Fruit fly (Drosophila melanogaster) whole organism, embryonic: ENCODE data around the gene CG10959.

Source experiments
- Atf-2 ChIP-seq: fragments of 200-800 bp; sonication (Bioruptor generic); optimal IDR thresholded peaks from 2 replicates; lab custom pipeline; 2016; ENCODE audit warnings: missing biosample characterization, missing genetic modification characterization
- Atf6 ChIP-seq: fragments of 200-800 bp; sonication (Bioruptor generic); IDR thresholded peaks from 2 replicates; pipeline ENCODE4 v1.3.6; 2022; ENCODE audit warnings: missing biosample characterization, missing genetic modification characterization
- B-H2 ChIP-seq: fragments of 200-800 bp; sonication (Bioruptor generic); optimal IDR thresholded peaks from 2 replicates; lab custom pipeline; 2018; ENCODE audit warnings: missing biosample characterization, mild to moderate bottlenecking, missing genetic modification characterization
- Bteb2 ChIP-seq: fragments of 200-800 bp; sonication (Bioruptor generic); optimal IDR thresholded peaks from 2 replicates; lab custom pipeline; 2016; ENCODE audit warnings: missing biosample characterization, missing genetic modification characterization
- CG10321 ChIP-seq: fragments of 200-800 bp; sonication (Bioruptor generic); IDR thresholded peaks from 2 replicates; pipeline ENCODE4 v1.3.6; 2022; ENCODE audit warnings: missing biosample characterization, missing genetic modification characterization
- CG11695 ChIP-seq: fragments of 200-800 bp; sonication (Bioruptor generic); IDR thresholded peaks from 3 replicates; pipeline ENCODE4 v1.3.6; 2022; ENCODE audit warnings: missing biosample characterization, missing genetic modification characterization
- CG11723 ChIP-seq: fragments of 200-800 bp; sonication (Bioruptor generic); optimal IDR thresholded peaks from 2 replicates; lab custom pipeline; 2017; ENCODE audit warnings: missing biosample characterization, mild to moderate bottlenecking, missing genetic modification characterization
- CG12104 ChIP-seq: fragments of 200-800 bp; sonication (Bioruptor generic); optimal IDR thresholded peaks from 3 replicates; lab custom pipeline; 2016; ENCODE audit warnings: missing biosample characterization, missing genetic modification characterization
- CG12942 ChIP-seq: fragments of 200-800 bp; sonication (Bioruptor generic); optimal IDR thresholded peaks from 3 replicates; lab custom pipeline; 2016; ENCODE audit warnings: missing biosample characterization, missing genetic modification characterization
- CG13287 ChIP-seq: fragments of 200-800 bp; sonication (Bioruptor generic); IDR thresholded peaks from 2 replicates; pipeline ENCODE4 v1.3.6; 2022; ENCODE audit warnings: missing biosample characterization, missing genetic modification characterization; ENCODE audit not compliant: partially characterized antibody
- CG15514 ChIP-seq: fragments of 200-800 bp; sonication (Bioruptor generic); optimal IDR thresholded peaks from 3 replicates; lab custom pipeline; 2017; ENCODE audit warnings: missing biosample characterization, missing genetic modification characterization, mild to moderate bottlenecking, moderate library complexity, missing genetic modification reagents
- CG16779 ChIP-seq: fragments of 200-800 bp; sonication (Bioruptor generic); IDR thresholded peaks from 2 replicates; pipeline ENCODE4 v1.3.6; 2022; ENCODE audit warnings: missing biosample characterization, missing genetic modification characterization
- CG17385 ChIP-seq: fragments of 200-800 bp; sonication (Bioruptor generic); optimal IDR thresholded peaks from 3 replicates; lab custom pipeline; 2018; ENCODE audit warnings: missing biosample characterization, mild to moderate bottlenecking, missing genetic modification characterization
- CG17612 ChIP-seq: fragments of 200-800 bp; sonication (Bioruptor generic); IDR thresholded peaks from 2 replicates; pipeline ENCODE4 v1.3.6; 2022; ENCODE audit warnings: missing biosample characterization, missing genetic modification characterization
- CG2202 ChIP-seq: fragments of 200-800 bp; sonication (Bioruptor generic); optimal IDR thresholded peaks from 2 replicates; lab custom pipeline; 2018; ENCODE audit warnings: missing biosample characterization, mild to moderate bottlenecking, missing genetic modification characterization
- CG2712 ChIP-seq: fragments of 200-800 bp; optimal IDR thresholded peaks from 3 replicates; lab custom pipeline; 2019; ENCODE audit warnings: missing biosample characterization, mild to moderate bottlenecking, missing genetic modification characterization, moderate library complexity
- CG31224 ChIP-seq: fragments of 200-800 bp; sonication (Bioruptor generic); IDR thresholded peaks from 2 replicates; pipeline ENCODE4 v1.3.6; 2022; ENCODE audit warnings: missing biosample characterization, missing genetic modification characterization
- CG3838 ChIP-seq: fragments of 200-800 bp; sonication (Bioruptor generic); optimal IDR thresholded peaks from 3 replicates; lab custom pipeline; 2016; ENCODE audit warnings: missing biosample characterization, missing genetic modification characterization
- CG4424 ChIP-seq: fragments of 200-800 bp; sonication (Bioruptor generic); optimal IDR thresholded peaks from 3 replicates; lab custom pipeline; 2016; ENCODE audit warnings: missing biosample characterization, missing genetic modification characterization
- CG4854 ChIP-seq: fragments of 200-800 bp; sonication (Bioruptor generic); optimal IDR thresholded peaks from 2 replicates; lab custom pipeline; 2016; ENCODE audit warnings: missing biosample characterization, missing genetic modification characterization, inconsistent platforms
- CG5180 ChIP-seq: fragments of 200-800 bp; sonication (Bioruptor generic); optimal IDR thresholded peaks from 3 replicates; lab custom pipeline; 2017; ENCODE audit warnings: missing biosample characterization, missing genetic modification characterization, mild to moderate bottlenecking, moderate library complexity, missing genetic modification reagents
- CG7271 ChIP-seq: fragments of 200-800 bp; sonication (Bioruptor generic); optimal IDR thresholded peaks from 2 replicates; lab custom pipeline; 2018; ENCODE audit warnings: missing biosample characterization, mild to moderate bottlenecking, missing genetic modification characterization, moderate library complexity
- CG9609 ChIP-seq: fragments of 200-800 bp; sonication (Bioruptor generic); optimal IDR thresholded peaks from 3 replicates; lab custom pipeline; 2016; ENCODE audit warnings: missing biosample characterization, missing genetic modification characterization
- CTCF ChIP-seq: fragments of 200-800 bp; sonication (Bioruptor generic); optimal IDR thresholded peaks from 2 replicates; lab custom pipeline; 2017; ENCODE audit warnings: missing biosample characterization, mild to moderate bottlenecking, missing genetic modification characterization, moderate library complexity
- Camta ChIP-seq: fragments of 200-800 bp; sonication (Bioruptor generic); optimal IDR thresholded peaks from 2 replicates; lab custom pipeline; 2016; ENCODE audit warnings: missing biosample characterization, missing genetic modification characterization
- Dll ChIP-seq: fragments of 200-800 bp; sonication (Bioruptor generic); IDR thresholded peaks from 4 replicates; pipeline ENCODE4 v1.3.6; 2022; ENCODE audit warnings: missing biosample characterization, missing genetic modification characterization; ENCODE audit not compliant: partially characterized antibody
- Drgx ChIP-seq: fragments of 200-800 bp; sonication (Bioruptor generic); IDR thresholded peaks from 2 replicates; pipeline ENCODE4 v1.3.6; 2022; ENCODE audit warnings: missing biosample characterization, missing genetic modification characterization
- Hr78 ChIP-seq, 2 experiments: fragments of 200-800 bp in 1 of 2; fragments of >200 bp in 1 of 2; sonication (Bioruptor generic) in 1 of 2; optimal IDR thresholded peaks; 2 replicates each; lab custom pipeline; 2017 to 2019; ENCODE audit warnings: missing biosample characterization in 2 of 2, missing genetic modification characterization in 2 of 2, mild to moderate bottlenecking in 1 of 2, moderate library complexity in 1 of 2
- NC2β ChIP-seq: fragments of 200-800 bp; sonication (Bioruptor generic); optimal IDR thresholded peaks from 2 replicates; lab custom pipeline; 2016; ENCODE audit warnings: missing biosample characterization, missing genetic modification characterization
- Opbp ChIP-seq: fragments of 200-800 bp; sonication (Bioruptor generic); IDR thresholded peaks from 3 replicates; pipeline ENCODE4 v1.3.6; 2022; ENCODE audit warnings: missing biosample characterization, missing genetic modification characterization; ENCODE audit not compliant: partially characterized antibody
- Six4 ChIP-seq: fragments of 200-800 bp; sonication (Bioruptor generic); optimal IDR thresholded peaks from 2 replicates; lab custom pipeline; 2016; ENCODE audit warnings: missing biosample characterization, missing genetic modification characterization
- Ssrp ChIP-seq: fragments of 200-800 bp; sonication (Bioruptor generic); optimal IDR thresholded peaks from 2 replicates; lab custom pipeline; 2018; ENCODE audit warnings: missing biosample characterization, mild to moderate bottlenecking, missing genetic modification characterization, moderate library complexity
- ash1 ChIP-seq: fragments of 200-800 bp; sonication (Bioruptor generic); optimal IDR thresholded peaks from 2 replicates; lab custom pipeline; 2018; ENCODE audit warnings: missing biosample characterization, mild to moderate bottlenecking, missing genetic modification characterization
- cas ChIP-seq: fragments of 200-800 bp; sonication (Bioruptor generic); IDR thresholded peaks from 2 replicates; pipeline ENCODE4 v1.3.6; 2022; ENCODE audit warnings: missing biosample characterization, missing genetic modification characterization
- chif ChIP-seq, 2 experiments: fragments of 200-800 bp; sonication (Bioruptor generic); optimal IDR thresholded peaks; 3 replicates each; lab custom pipeline; 2016; ENCODE audit warnings: missing biosample characterization in 2 of 2, missing genetic modification characterization in 2 of 2
- dan ChIP-seq: fragments of 200-800 bp; sonication (Bioruptor generic); IDR thresholded peaks from 2 replicates; pipeline ENCODE4 v1.3.6; 2022; ENCODE audit warnings: missing biosample characterization, missing genetic modification characterization
- esg ChIP-seq: fragments of 200-800 bp; sonication (Bioruptor generic); conservative IDR thresholded peaks from 2 replicates; pipeline ENCODE4 v1.3.6; 2022; ENCODE audit warnings: missing biosample characterization, missing genetic modification characterization
- fd64A ChIP-seq: fragments of 200-800 bp; sonication (Bioruptor generic); optimal IDR thresholded peaks from 3 replicates; lab custom pipeline; 2018; ENCODE audit warnings: missing biosample characterization, mild to moderate bottlenecking, missing genetic modification characterization
- hbn ChIP-seq: fragments of 200-800 bp; sonication (Bioruptor generic); IDR thresholded peaks from 2 replicates; pipeline ENCODE4 v1.3.6; 2022; ENCODE audit warnings: missing biosample characterization, missing genetic modification characterization; ENCODE audit not compliant: partially characterized antibody
- ind ChIP-seq: fragments of 200-800 bp; sonication (Bioruptor generic); optimal IDR thresholded peaks from 3 replicates; lab custom pipeline; 2016; ENCODE audit warnings: missing biosample characterization, missing genetic modification characterization
- kah ChIP-seq: fragments of 200-800 bp; sonication (Bioruptor generic); optimal IDR thresholded peaks from 2 replicates; lab custom pipeline; 2018; ENCODE audit warnings: missing biosample characterization, mild to moderate bottlenecking, missing genetic modification characterization
- lmd ChIP-seq: fragments of 200-800 bp; sonication (Bioruptor generic); IDR thresholded peaks from 2 replicates; pipeline ENCODE4 v1.3.6; 2022; ENCODE audit warnings: missing biosample characterization, missing genetic modification characterization
- maf-S ChIP-seq: fragments of 200-800 bp; sonication (Bioruptor generic); optimal IDR thresholded peaks from 2 replicates; lab custom pipeline; 2016; ENCODE audit warnings: missing biosample characterization, missing genetic modification characterization
- odd ChIP-seq: fragments of 200-800 bp; sonication (Bioruptor generic); optimal IDR thresholded peaks from 2 replicates; lab custom pipeline; 2017; ENCODE audit warnings: missing biosample characterization, mild to moderate bottlenecking, missing genetic modification characterization
- phol ChIP-seq: fragments of 200-800 bp; sonication (Bioruptor generic); optimal IDR thresholded peaks from 3 replicates; lab custom pipeline; 2018; ENCODE audit warnings: missing biosample characterization, mild to moderate bottlenecking, missing genetic modification characterization, moderate library complexity
- rib ChIP-seq: fragments of 200-800 bp; sonication (Bioruptor generic); IDR thresholded peaks from 2 replicates; pipeline ENCODE4 v1.3.6; 2022; ENCODE audit warnings: missing biosample characterization, missing genetic modification characterization
- so ChIP-seq: fragments of 200-800 bp; sonication (Bioruptor generic); IDR thresholded peaks from 3 replicates; pipeline ENCODE4 v1.3.6; 2022; ENCODE audit warnings: missing biosample characterization, missing genetic modification characterization
- sug ChIP-seq: fragments of 200-800 bp; optimal IDR thresholded peaks from 2 replicates; lab custom pipeline; 2019; ENCODE audit warnings: missing biosample characterization, mild to moderate bottlenecking, missing genetic modification characterization, moderate library complexity
- tap ChIP-seq: fragments of 200-800 bp; optimal IDR thresholded peaks from 3 replicates; lab custom pipeline; 2019; ENCODE audit warnings: missing biosample characterization, mild to moderate bottlenecking, missing genetic modification characterization, moderate library complexity
- tup ChIP-seq: fragments of 200-800 bp; sonication (Bioruptor generic); optimal IDR thresholded peaks from 2 replicates; lab custom pipeline; 2016; ENCODE audit warnings: missing biosample characterization, mild to moderate bottlenecking, missing genetic modification characterization, moderate library complexity

The CG10959 gene

dm6 chrX:8131693-8132313, 16.8 kb upstream of the CG10959 start, which contains the start of gene CG10958 (continued):
- peak; percentile 56 for TF ChIP-seq CG12942
- TF ChIP-seq CG4854 (GFP tag; lab: Kevin White, UChicago), result peak; percentile 8
- no peak for TF ChIP-seq NC2β
- peak; percentile 68 for TF ChIP-seq CG2712 (tag; lab: Kevin White, UChicago)
- TF ChIP-seq CG11723 (GFP tag; lab: Kevin White, UChicago), result peak; percentile 11
- TF ChIP-seq CG9609 (GFP tag; lab: Kevin White, UChicago), result peak; percentile 4
- TF ChIP-seq B-H2 (GFP tag; lab: Kevin White, UChicago), result no peak
- TF ChIP-seq CG3838 (GFP tag; lab: Kevin White, UChicago), result peak; percentile 53
- peak; percentile 53; the same call in 1 of the 3 replicates for TF ChIP-seq so
- TF ChIP-seq CG12104 (GFP tag; lab: Kevin White, UChicago), result no peak
- no peak for TF ChIP-seq cas
- no peak for TF ChIP-seq Camta (GFP tag; lab: Kevin White, UChicago)
- TF ChIP-seq odd (GFP tag; lab: Kevin White, UChicago), result peak; percentile 14
- peak; percentile 47 for TF ChIP-seq phol (tag; lab: Kevin White, UChicago)
- peak; percentile 15 for TF ChIP-seq Ssrp (tag; lab: Kevin White, UChicago)
- no peak for TF ChIP-seq Atf-2 (GFP tag; lab: Kevin White, UChicago)
- peak; percentile 59 for TF ChIP-seq sug (tag; lab: Kevin White, UChicago)
- TF ChIP-seq tup, result peak; percentile 20
- TF ChIP-seq maf-S (GFP tag; lab: Kevin White, UChicago), result peak; percentile 4
- no peak for TF ChIP-seq ash1 (GFP tag; lab: Kevin White, UChicago)
- no peak for TF ChIP-seq dan (GFP tag; lab: Robert Waterston, UW)
- TF ChIP-seq CG16779 (GFP tag; lab: Robert Waterston, UW), result no peak
- no peak for TF ChIP-seq CTCF (GFP tag; lab: Kevin White, UChicago)
- no peak for TF ChIP-seq CG10321
- TF ChIP-seq chif (GFP tag; optimal IDR thresholded peaks at IDR 0.05; lab: Kevin White, UChicago), result peak in 1 of 2 experiments; percentile 13
- TF ChIP-seq CG4424 (GFP tag; lab: Kevin White, UChicago), result peak; percentile 59
- peak; percentile 85 for TF ChIP-seq CG15514
- peak; percentile 68 for TF ChIP-seq CG17385 (GFP tag; lab: Kevin White, UChicago)
- TF ChIP-seq Bteb2, result peak; percentile 1
- peak; percentile 58; the same call in 1 of the 2 replicates for TF ChIP-seq Atf6 (GFP tag; lab: Robert Waterston, UW)
- peak; percentile 45; the same call in 1 of the 2 replicates for TF ChIP-seq Drgx (GFP tag; lab: Robert Waterston, UW)
- peak; percentile 36; the same call in 1 of the 3 replicates for TF ChIP-seq CG11695 (GFP tag; lab: Robert Waterston, UW)
- TF ChIP-seq Six4 (GFP tag; lab: Kevin White, UChicago), result peak; percentile 63
- no peak; the same call in 1 of the 2 replicates for TF ChIP-seq rib (GFP tag; lab: Robert Waterston, UW)
- no peak for TF ChIP-seq CG7271
- TF ChIP-seq hbn (GFP tag; lab: Robert Waterston, UW), result peak; percentile 32; the same call in 1 of the 2 replicates
- no peak for TF ChIP-seq CG31224 (GFP tag; lab: Robert Waterston, UW)
- no peak for TF ChIP-seq fd64A (GFP tag; lab: Kevin White, UChicago)
- 0 out of 2 replicates have a peak, but pooled peaks have one; percentile 33 for TF ChIP-seq lmd (GFP tag; lab: Robert Waterston, UW)
- TF ChIP-seq esg (GFP tag; lab: Robert Waterston, UW), result 0 out of 2 replicates have a peak, but pooled peaks have one; percentile 20
- TF ChIP-seq Dll (GFP tag; lab: Robert Waterston, UW), result peak; percentile 55; the same call in 3 of the 4 replicates
- no peak for TF ChIP-seq tap (tag; lab: Kevin White, UChicago)
- TF ChIP-seq CG13287 (GFP tag; lab: Robert Waterston, UW), result peak; percentile 51
- TF ChIP-seq ind (GFP tag; lab: Kevin White, UChicago), result peak; percentile 62
- TF ChIP-seq kah (GFP tag; lab: Kevin White, UChicago), result no peak
- TF ChIP-seq Opbp (GFP tag; lab: Robert Waterston, UW), result no peak
- peak; percentile 34 for TF ChIP-seq CG5180 (GFP tag; lab: Kevin White, UChicago)
- no peak for TF ChIP-seq CG2202 (tag; lab: Kevin White, UChicago)
- no peak for TF ChIP-seq CG17612 (GFP tag; lab: Robert Waterston, UW)
- TF ChIP-seq Hr78 (GFP tag; optimal IDR thresholded peaks at IDR 0.05; lab: Kevin White, UChicago), result peak in 1 of 2 experiments; percentile 61
